Worm (Caenorhabditis elegans) whole organism, L4 larva: Measurements from ENCODE around the gene srw-94.

ENCODE experiments used
- T26A8.4 ChIP-seq: fragments of 200-800 bp; sonication (Bioruptor generic); IDR thresholded peaks from 2 replicates; pipeline ENCODE4 v1.3.6; 2022; ENCODE audit warnings: missing genetic modification characterization, missing compliant biosample characterization
- ceh-32 ChIP-seq: sonication (generic microtip); optimal IDR thresholded peaks from 2 replicates; lab custom pipeline; 2016; ENCODE audit warnings: mild to moderate bottlenecking, missing genetic modification characterization, missing compliant biosample characterization; ENCODE audit not compliant: poor library complexity
- ces-1 ChIP-seq: fragments of 150-350 bp; sonication (generic microtip); optimal IDR thresholded peaks from 4 replicates; lab custom pipeline; 2014; ENCODE audit warnings: missing biosample characterization, missing genetic modification reagents, missing genetic modification characterization
- nhr-10 ChIP-seq: fragments of 150-350 bp; optimal IDR thresholded peaks from 2 replicates; lab custom pipeline; 2014; ENCODE audit warnings: missing biosample characterization, missing genetic modification characterization
- nhr-237 ChIP-seq: sonication (generic microtip); optimal IDR thresholded peaks from 2 replicates; lab custom pipeline; 2017; ENCODE audit warnings: missing biosample characterization, missing genetic modification characterization
- nhr-76 ChIP-seq: fragments of 150-350 bp; optimal IDR thresholded peaks from 2 replicates; lab custom pipeline; 2014; ENCODE audit warnings: missing biosample characterization, missing genetic modification characterization
- skn-1 ChIP-seq: fragments of 150-350 bp; optimal IDR thresholded peaks from 2 replicates; lab custom pipeline; 2014; ENCODE audit warnings: missing biosample characterization, missing genetic modification characterization
- unc-62 ChIP-seq, 3 experiments: fragments of 150-350 bp in 1 of 3; sonication (generic microtip); optimal IDR thresholded peaks in 2 of 3; peaks in 1 of 3; 1 replicate in 1 of 3; 2 replicates in 2 of 3; lab custom pipeline; 2014 to 2017; ENCODE audit warnings: missing biosample characterization in 3 of 3, missing genetic modification characterization in 3 of 3, missing genetic modification reagents in 3 of 3, missing genotype in 1 of 3

DNA sequence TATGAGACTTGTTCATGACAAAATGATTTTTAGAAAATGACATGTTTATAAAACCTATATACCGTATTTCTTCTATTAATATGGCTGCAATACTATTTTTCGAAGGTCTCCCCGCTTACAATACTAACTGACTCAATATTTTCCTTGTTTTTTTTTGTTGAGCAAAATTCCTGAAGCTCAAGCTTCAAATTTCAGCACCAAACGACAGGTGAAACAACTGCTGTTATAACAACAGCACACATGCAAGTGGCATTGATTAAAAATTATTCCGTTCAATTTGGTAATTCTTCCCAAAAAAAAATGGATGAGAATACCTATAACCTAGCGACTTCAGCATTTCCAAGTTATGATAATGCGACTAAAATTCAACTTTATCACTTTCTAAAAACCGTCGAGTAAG, at the start of gene srw-94:
- no peak for TF ChIP-seq ceh-32
- no peak for TF ChIP-seq unc-62 (GFP tag; optimal IDR thresholded peaks at IDR 0.05 in 1 of 2; lab: Kevin White, UChicago)
- TF ChIP-seq unc-62 (tag; optimal IDR thresholded peaks at IDR 0.05; lab: Kevin White, UChicago), result no peak
- no peak for TF ChIP-seq nhr-237 (tag; lab: Kevin White, UChicago)
- TF ChIP-seq ces-1 (GFP tag; lab: Kevin White, UChicago), result no peak
- no peak for TF ChIP-seq nhr-10 (tag; lab: Kevin White, UChicago)
- no peak for TF ChIP-seq T26A8.4 (GFP tag; lab: Robert Waterston, UW)
- TF ChIP-seq nhr-76 (tag; lab: Kevin White, UChicago), result no peak
- TF ChIP-seq skn-1, result no peak
